Worm (Caenorhabditis elegans): ENCODE measurements around the gene camt-1.

The camt-1 gene

DNA sequence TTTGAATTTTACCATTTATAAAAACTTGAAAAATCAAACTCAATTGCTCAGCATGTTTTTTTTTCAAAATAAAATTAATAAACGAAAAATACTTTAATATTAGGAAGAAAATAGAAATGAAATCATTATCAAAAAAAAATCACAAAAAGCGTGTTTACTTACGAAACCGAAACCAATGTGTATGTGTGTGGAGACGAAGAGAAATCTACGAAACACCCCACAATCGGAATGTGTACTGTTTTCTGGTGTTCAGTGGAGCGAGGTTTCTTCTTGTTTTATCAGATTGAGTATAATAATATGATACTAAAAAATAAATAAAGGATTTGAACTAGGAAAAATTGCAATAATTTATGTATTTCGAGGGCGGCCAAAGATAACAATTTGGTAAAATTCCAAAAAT lies 2.7 kb upstream of the camt-1 start:
- no peak for TF ChIP-seq ref-1 (GFP tag; conservative IDR thresholded peaks at IDR 0.05)
- TF ChIP-seq med-1 (GFP tag; optimal IDR thresholded peaks at IDR 0.05; ENCODE audit: insufficient read depth) = no peak
- no peak for TF ChIP-seq cog-1 (tag; optimal IDR thresholded peaks at IDR 0.05)
- no peak for TF ChIP-seq T22C8.4 (GFP tag; IDR thresholded peaks at IDR 0.05)
- TF ChIP-seq flt-1 (GFP tag; IDR thresholded peaks at IDR 0.05) = no peak
- TF ChIP-seq klf-2 (GFP tag; conservative IDR thresholded peaks at IDR 0.05) = no peak

DNA sequence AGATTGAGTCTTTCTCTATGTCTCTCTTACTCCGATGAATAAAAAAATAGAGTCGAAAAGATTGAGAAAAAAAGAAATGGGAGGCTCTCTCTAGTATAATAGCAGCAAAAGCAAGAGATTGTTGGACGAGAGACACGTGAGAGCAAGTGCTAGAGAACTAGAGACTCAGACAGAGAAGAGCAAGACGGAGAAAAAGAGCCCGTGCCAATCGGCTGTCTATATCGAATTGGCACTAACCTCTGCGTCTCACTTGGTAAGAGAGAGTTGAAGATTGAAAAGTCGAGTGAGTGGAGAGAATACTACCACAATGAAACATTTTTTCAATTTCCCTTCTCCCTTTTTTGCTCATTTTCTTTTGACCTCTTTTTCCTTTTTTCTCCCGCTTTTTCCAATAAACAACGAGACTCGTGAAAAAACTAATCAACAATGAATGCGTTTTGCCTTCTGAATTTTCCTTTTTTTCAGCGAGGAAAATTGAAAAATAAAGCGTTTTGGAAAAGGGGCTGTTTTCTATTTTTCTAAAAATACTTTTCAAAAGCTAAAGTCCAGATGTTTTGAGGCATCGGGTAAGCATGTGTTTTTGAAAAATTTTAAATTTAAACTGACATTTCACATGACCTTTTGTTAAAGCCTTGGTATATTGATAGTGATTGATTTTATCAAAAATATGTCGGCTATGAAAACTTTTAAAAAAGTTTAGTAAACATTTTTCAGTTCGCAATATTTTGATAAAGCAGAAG lies 1.8 kb upstream of the camt-1 start:
- TF ChIP-seq med-1 (GFP tag; optimal IDR thresholded peaks at IDR 0.05; ENCODE audit: insufficient read depth) = no peak

DNA sequence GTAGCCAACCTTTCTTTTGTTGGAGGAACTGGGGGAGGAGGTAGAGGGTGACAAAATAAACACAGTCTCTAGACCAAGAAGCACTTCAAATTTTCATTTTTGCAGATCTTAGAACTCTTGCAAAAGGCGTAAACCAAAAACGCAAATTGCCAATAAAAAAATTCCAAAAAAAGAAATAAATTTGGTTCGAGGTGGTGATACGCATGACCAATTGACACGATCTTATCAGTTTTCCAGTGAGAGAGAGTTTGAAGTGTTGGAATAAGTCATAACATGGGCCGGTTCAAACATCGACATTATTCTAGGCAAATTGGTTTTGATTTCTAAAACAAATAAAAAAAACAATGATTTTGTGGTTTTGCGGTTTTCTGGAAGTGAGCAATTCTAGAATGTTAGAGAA lies 9.1 kb downstream of the camt-1 start:
- no peak for TF ChIP-seq T22C8.4 (GFP tag; IDR thresholded peaks at IDR 0.05)
- no peak for TF ChIP-seq flt-1 (GFP tag; IDR thresholded peaks at IDR 0.05)
- no peak for TF ChIP-seq tab-1 (GFP tag; IDR thresholded peaks at IDR 0.05)
- no peak for TF ChIP-seq ref-1 (GFP tag; conservative IDR thresholded peaks at IDR 0.05)
- TF ChIP-seq med-1 (GFP tag; optimal IDR thresholded peaks at IDR 0.05; ENCODE audit: insufficient read depth) = no peak
- TF ChIP-seq ztf-23 (GFP tag; IDR thresholded peaks at IDR 0.05) = no peak
- TF ChIP-seq cog-1 (tag; optimal IDR thresholded peaks at IDR 0.05) = no peak
- no peak for TF ChIP-seq ztf-29 (GFP tag; IDR thresholded peaks at IDR 0.05)
- no peak for TF ChIP-seq klf-2 (GFP tag; conservative IDR thresholded peaks at IDR 0.05)

DNA sequence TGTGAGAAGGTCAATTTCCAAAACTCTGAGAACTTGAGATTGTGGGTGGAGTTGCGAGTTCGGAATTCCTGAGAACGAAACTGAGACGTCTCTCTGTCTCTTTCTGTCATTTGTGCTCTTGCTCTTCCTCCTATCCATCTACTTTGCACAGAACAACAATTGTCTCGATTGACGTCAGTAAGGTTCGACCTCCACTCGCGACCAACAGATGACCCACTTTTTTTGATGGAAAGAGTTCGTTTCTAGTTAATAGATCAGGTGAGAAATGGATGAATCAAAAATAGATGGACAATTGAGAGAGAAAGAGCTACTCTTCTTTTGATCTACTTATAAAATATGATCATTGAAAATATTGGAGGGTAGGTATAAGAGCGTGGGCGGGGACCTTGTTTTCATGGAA lies 10.4 kb downstream of the camt-1 start:
- TF ChIP-seq T22C8.4 (GFP tag; IDR thresholded peaks at IDR 0.05) (no peak), ref-1 (GFP tag; conservative IDR thresholded peaks at IDR 0.05) (no peak), klf-2 (GFP tag; conservative IDR thresholded peaks at IDR 0.05) (no peak), ztf-23 (GFP tag; IDR thresholded peaks at IDR 0.05) (no peak), med-1 (GFP tag; optimal IDR thresholded peaks at IDR 0.05; ENCODE audit: insufficient read depth) (no peak), tab-1 (GFP tag; IDR thresholded peaks at IDR 0.05) (no peak), ztf-29 (GFP tag; IDR thresholded peaks at IDR 0.05) (no peak), cog-1 (tag; optimal IDR thresholded peaks at IDR 0.05) (no peak), flt-1 (GFP tag; IDR thresholded peaks at IDR 0.05) (no peak)

DNA sequence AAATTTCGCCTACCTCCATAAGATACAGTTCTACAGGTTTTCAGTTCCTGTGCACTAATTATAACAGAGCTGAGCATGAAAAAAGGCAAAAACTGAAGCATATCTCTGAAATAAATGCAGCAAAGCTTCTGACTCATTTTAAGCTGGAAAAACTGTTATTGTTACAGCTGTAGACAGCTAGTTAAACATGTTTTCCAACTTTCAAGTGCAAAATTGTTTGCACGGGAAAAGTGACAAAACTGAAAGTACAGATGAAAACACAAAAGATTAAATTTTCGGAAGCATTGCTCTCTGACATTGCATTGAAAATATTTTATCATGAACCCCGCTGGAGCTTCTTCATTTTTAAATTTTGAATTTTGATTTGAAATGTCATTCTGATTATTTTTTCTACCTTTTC lies 14.2 kb downstream of the camt-1 start, which contains the start of gene T05C1.5:
Gene T05C1.5, minus strand, starts transcription at position 101 of the 400 bp plus-strand sequence.
- TF ChIP-seq ztf-23 (GFP tag; IDR thresholded peaks at IDR 0.05) (no peak), cog-1 (tag; optimal IDR thresholded peaks at IDR 0.05) (no peak), ztf-29 (GFP tag; IDR thresholded peaks at IDR 0.05) (no peak), tab-1 (GFP tag; IDR thresholded peaks at IDR 0.05) (no peak), T22C8.4 (GFP tag; IDR thresholded peaks at IDR 0.05) (no peak), med-1 (GFP tag; optimal IDR thresholded peaks at IDR 0.05; ENCODE audit: insufficient read depth) (no peak), klf-2 (GFP tag; conservative IDR thresholded peaks at IDR 0.05) (no peak), ref-1 (GFP tag; conservative IDR thresholded peaks at IDR 0.05) (no peak), flt-1 (GFP tag; IDR thresholded peaks at IDR 0.05) (no peak)

DNA sequence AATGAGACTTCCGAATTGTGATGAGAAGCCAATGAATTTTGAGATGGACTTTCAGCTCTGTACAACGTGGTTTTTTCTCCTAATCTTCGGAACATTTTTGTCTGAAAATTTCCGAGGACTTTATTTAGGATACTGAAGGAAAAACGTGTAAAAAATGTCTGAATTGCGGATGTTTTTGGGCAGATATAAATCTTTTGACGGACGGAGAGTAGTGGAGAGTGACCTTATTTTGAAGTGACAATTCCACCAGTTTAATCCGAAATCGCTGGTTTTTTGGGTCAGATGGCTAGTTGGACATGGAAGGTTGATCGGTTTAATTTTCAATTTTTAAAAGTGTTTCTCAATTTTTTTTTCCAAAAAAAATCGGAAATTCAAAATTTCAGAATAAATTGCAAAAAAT lies 15.7 kb downstream of the camt-1 start, which contains the start of gene T05C1.3:
Gene T05C1.3, minus strand, starts transcription at position 101 of the 400 bp plus-strand sequence.
- TF ChIP-seq flt-1 (GFP tag; IDR thresholded peaks at IDR 0.05) (no peak), tab-1 (GFP tag; IDR thresholded peaks at IDR 0.05) (no peak), med-1 (GFP tag; optimal IDR thresholded peaks at IDR 0.05; ENCODE audit: insufficient read depth) (no peak), cog-1 (tag; optimal IDR thresholded peaks at IDR 0.05) (no peak), ztf-23 (GFP tag; IDR thresholded peaks at IDR 0.05) (no peak), ref-1 (GFP tag; conservative IDR thresholded peaks at IDR 0.05) (no peak), T22C8.4 (GFP tag; IDR thresholded peaks at IDR 0.05) (no peak), ztf-29 (GFP tag; IDR thresholded peaks at IDR 0.05) (no peak)

DNA sequence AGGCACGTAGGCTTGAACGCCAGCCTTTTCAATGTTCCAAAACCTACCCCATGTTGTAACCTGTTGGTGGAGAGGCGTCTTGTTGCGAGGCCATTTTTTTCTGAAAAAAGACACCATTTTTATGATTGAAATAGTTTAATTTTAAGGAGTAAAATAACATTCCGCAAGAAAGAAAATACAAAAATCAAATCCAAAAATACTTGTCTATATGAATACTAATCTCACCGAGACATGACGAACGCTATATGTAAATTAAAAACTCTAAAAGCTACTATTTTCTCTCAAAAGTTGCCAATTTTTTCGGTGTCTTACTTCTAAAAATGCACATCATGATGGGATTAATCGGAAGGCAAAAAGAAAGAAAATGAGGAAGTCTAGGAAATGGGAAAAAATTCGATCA lies 22.9 kb downstream of the camt-1 start, which contains the start of gene T05C1.2:
Gene T05C1.2, minus strand, starts transcription at position 101 of the 400 bp plus-strand sequence.
- TF ChIP-seq klf-2 (GFP tag; conservative IDR thresholded peaks at IDR 0.05) (no peak), med-1 (GFP tag; optimal IDR thresholded peaks at IDR 0.05; ENCODE audit: insufficient read depth) (no peak), tab-1 (GFP tag; IDR thresholded peaks at IDR 0.05) (no peak), ztf-29 (GFP tag; IDR thresholded peaks at IDR 0.05) (no peak), ref-1 (GFP tag; conservative IDR thresholded peaks at IDR 0.05) (no peak), T22C8.4 (GFP tag; IDR thresholded peaks at IDR 0.05) (no peak), ztf-23 (GFP tag; IDR thresholded peaks at IDR 0.05) (no peak), cog-1 (tag; optimal IDR thresholded peaks at IDR 0.05) (no peak)

DNA sequence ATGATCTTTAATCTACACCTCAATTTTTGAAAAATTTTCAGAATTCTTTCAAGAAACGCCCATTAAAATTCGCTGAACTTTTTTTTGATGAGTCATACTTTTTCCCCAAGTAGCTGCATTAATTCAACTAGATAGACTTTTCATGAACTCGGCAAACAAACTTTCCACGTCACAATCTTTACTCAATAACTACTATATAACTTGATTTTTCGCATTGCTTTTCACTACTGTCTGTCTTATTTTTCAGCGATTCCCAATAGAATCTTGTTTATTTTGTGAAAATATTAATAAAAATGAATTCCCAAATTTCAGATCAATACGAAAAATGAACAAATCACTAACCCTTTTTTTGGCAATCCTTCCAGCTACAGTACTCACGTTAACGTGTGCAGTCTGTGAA lies 26.6 kb downstream of the camt-1 start, which contains the start of gene T05C1.1:
Gene T05C1.1, plus strand, starts transcription at position 301 of the 400 bp plus-strand sequence.
- TF ChIP-seq T22C8.4 (GFP tag; IDR thresholded peaks at IDR 0.05) (no peak), ztf-29 (GFP tag; IDR thresholded peaks at IDR 0.05) (no peak), ztf-23 (GFP tag; IDR thresholded peaks at IDR 0.05) (no peak), klf-2 (GFP tag; conservative IDR thresholded peaks at IDR 0.05) (no peak)

DNA sequence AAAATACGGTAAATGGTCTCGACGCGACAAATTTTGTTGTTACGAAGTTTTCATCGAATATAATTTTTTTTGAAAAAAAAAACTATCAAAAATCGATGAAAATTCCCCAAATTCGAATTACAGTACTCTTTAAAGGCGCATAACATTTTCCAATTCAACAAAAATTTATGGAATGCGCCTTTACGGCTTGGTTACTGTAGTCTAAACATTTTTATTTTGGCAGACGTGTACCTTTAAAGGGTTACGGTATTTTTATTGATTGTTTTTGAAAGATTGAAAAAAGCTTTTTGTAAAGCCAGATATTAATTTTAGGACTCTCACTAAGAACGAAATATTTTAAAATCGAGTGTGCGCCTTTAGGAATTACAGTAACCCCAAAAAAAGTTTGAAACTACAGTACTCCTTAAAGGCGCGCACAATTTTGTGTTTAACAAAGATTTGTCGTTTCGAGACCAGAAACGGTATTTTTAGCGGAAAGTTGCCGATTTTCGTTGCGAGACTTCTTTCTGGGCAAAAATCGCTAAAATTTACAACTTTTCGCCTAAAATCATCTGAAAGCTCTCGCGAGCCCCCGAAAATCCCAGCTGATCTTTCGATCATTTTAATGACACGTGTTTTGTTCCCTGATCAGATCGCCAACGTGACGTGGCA lies 30.8 kb downstream of the camt-1 start:
- no peak for TF ChIP-seq klf-2 (GFP tag; conservative IDR thresholded peaks at IDR 0.05)
- TF ChIP-seq ztf-29 (GFP tag; IDR thresholded peaks at IDR 0.05) = no peak
- TF ChIP-seq T22C8.4 (GFP tag; IDR thresholded peaks at IDR 0.05) = no peak
- TF ChIP-seq cog-1 (tag; optimal IDR thresholded peaks at IDR 0.05) = no peak
- no peak for TF ChIP-seq ref-1 (GFP tag; conservative IDR thresholded peaks at IDR 0.05)
- TF ChIP-seq tab-1 (GFP tag; IDR thresholded peaks at IDR 0.05) = no peak
- no peak for TF ChIP-seq flt-1 (GFP tag; IDR thresholded peaks at IDR 0.05)
- no peak for TF ChIP-seq ztf-23 (GFP tag; IDR thresholded peaks at IDR 0.05)
- no peak for TF ChIP-seq med-1 (GFP tag; optimal IDR thresholded peaks at IDR 0.05; ENCODE audit: insufficient read depth)

Data from whole organism, midembryonic.